Fruit fly (Drosophila melanogaster) whole organism, embryonic: Measurements from ENCODE around the gene Papss.

ENCODE experiments used
- Abd-B ChIP-seq: fragments of 200-800 bp; sonication (Bioruptor generic); optimal IDR thresholded peaks from 2 replicates; lab custom pipeline; 2018; ENCODE audit warnings: missing biosample characterization, mild to moderate bottlenecking, missing genetic modification characterization, moderate library complexity
- Atf6 ChIP-seq: fragments of 200-800 bp; sonication (Bioruptor generic); IDR thresholded peaks from 2 replicates; pipeline ENCODE4 v1.3.6; 2022; ENCODE audit warnings: missing biosample characterization, missing genetic modification characterization
- Bgb ChIP-seq: fragments of 200-800 bp; sonication (Bioruptor generic); IDR thresholded peaks from 2 replicates; pipeline ENCODE4 v1.3.6; 2022; ENCODE audit warnings: missing biosample characterization, missing genetic modification characterization; ENCODE audit not compliant: partially characterized antibody
- BtbVII ChIP-seq: fragments of 200-800 bp; sonication (Bioruptor generic); optimal IDR thresholded peaks from 3 replicates; lab custom pipeline; 2017; ENCODE audit warnings: missing biosample characterization, mild to moderate bottlenecking, missing genetic modification characterization
- CG12104 ChIP-seq: fragments of 200-800 bp; sonication (Bioruptor generic); optimal IDR thresholded peaks from 3 replicates; lab custom pipeline; 2016; ENCODE audit warnings: missing biosample characterization, missing genetic modification characterization
- CG12391 ChIP-seq: fragments of 200-800 bp; sonication (Bioruptor generic); optimal IDR thresholded peaks from 3 replicates; lab custom pipeline; 2018; ENCODE audit warnings: missing biosample characterization, mild to moderate bottlenecking, missing genetic modification characterization, moderate library complexity
- CG14014 ChIP-seq: fragments of 200-800 bp; sonication (Bioruptor generic); IDR thresholded peaks from 2 replicates; pipeline ENCODE4 v1.3.6; 2022; ENCODE audit warnings: missing biosample characterization, missing genetic modification characterization
- CG15601 ChIP-seq: fragments of 200-800 bp; sonication (Bioruptor generic); optimal IDR thresholded peaks from 3 replicates; lab custom pipeline; 2019; ENCODE audit warnings: missing biosample characterization, mild to moderate bottlenecking, missing genetic modification characterization, moderate library complexity
- CG15696 ChIP-seq: fragments of 200-800 bp; sonication (Bioruptor generic); optimal IDR thresholded peaks from 2 replicates; lab custom pipeline; 2019; ENCODE audit warnings: missing biosample characterization, mild to moderate bottlenecking, missing genetic modification characterization, moderate library complexity
- CG1647 ChIP-seq: fragments of 200-800 bp; sonication (Bioruptor generic); optimal IDR thresholded peaks from 3 replicates; lab custom pipeline; 2016; ENCODE audit warnings: missing biosample characterization, missing genetic modification characterization
- CG16779 ChIP-seq: fragments of 200-800 bp; sonication (Bioruptor generic); IDR thresholded peaks from 2 replicates; pipeline ENCODE4 v1.3.6; 2022; ENCODE audit warnings: missing biosample characterization, missing genetic modification characterization
- CG17568 ChIP-seq: fragments of 200-800 bp; sonication (Bioruptor generic); optimal IDR thresholded peaks from 2 replicates; lab custom pipeline; 2018; ENCODE audit warnings: missing biosample characterization, mild to moderate bottlenecking, missing genetic modification characterization, moderate library complexity
- CG18262 ChIP-seq: fragments of 200-800 bp; optimal IDR thresholded peaks from 3 replicates; lab custom pipeline; 2019; ENCODE audit warnings: missing biosample characterization, mild to moderate bottlenecking, missing genetic modification characterization, moderate library complexity
- CG18599 ChIP-seq: fragments of 200-800 bp; sonication (Bioruptor generic); optimal IDR thresholded peaks from 3 replicates; lab custom pipeline; 2017; ENCODE audit warnings: missing biosample characterization, missing genetic modification characterization, mild to moderate bottlenecking, moderate library complexity, missing genetic modification reagents
- CG3163 ChIP-seq: fragments of 200-800 bp; sonication (Bioruptor generic); optimal IDR thresholded peaks from 3 replicates; lab custom pipeline; 2016; ENCODE audit warnings: missing biosample characterization, missing genetic modification characterization
- CG32532 ChIP-seq: fragments of 200-800 bp; sonication (Bioruptor generic); IDR thresholded peaks from 2 replicates; pipeline ENCODE4 v1.3.6; 2022; ENCODE audit warnings: missing biosample characterization, missing genetic modification characterization
- CG34422 ChIP-seq: fragments of 200-800 bp; sonication (Bioruptor generic); IDR thresholded peaks from 3 replicates; pipeline ENCODE4 v1.3.6; 2022; ENCODE audit warnings: missing biosample characterization, missing genetic modification characterization
- CG4360 ChIP-seq: fragments of 200-800 bp; sonication (Bioruptor generic); IDR thresholded peaks from 2 replicates; pipeline ENCODE4 v1.3.6; 2022; ENCODE audit warnings: missing biosample characterization, missing genetic modification characterization
- CG43689 ChIP-seq: fragments of 200-800 bp; sonication (Bioruptor generic); IDR thresholded peaks from 2 replicates; pipeline ENCODE4 v1.3.6; 2022; ENCODE audit warnings: missing biosample characterization, missing genetic modification characterization
- CG4854 ChIP-seq: fragments of 200-800 bp; sonication (Bioruptor generic); optimal IDR thresholded peaks from 2 replicates; lab custom pipeline; 2016; ENCODE audit warnings: missing biosample characterization, missing genetic modification characterization, inconsistent platforms
- CG7556 ChIP-seq: fragments of 200-800 bp; sonication (Bioruptor generic); optimal IDR thresholded peaks from 2 replicates; lab custom pipeline; 2017; ENCODE audit warnings: missing biosample characterization, mild to moderate bottlenecking, missing genetic modification characterization
- CG7928 ChIP-seq: fragments of 200-800 bp; sonication (Bioruptor generic); optimal IDR thresholded peaks from 2 replicates; lab custom pipeline; 2017; ENCODE audit warnings: missing biosample characterization, mild to moderate bottlenecking, missing genetic modification characterization
- CG7963 ChIP-seq: fragments of 200-800 bp; sonication (Bioruptor generic); IDR thresholded peaks from 3 replicates; pipeline ENCODE4 v1.3.6; 2022; ENCODE audit warnings: missing biosample characterization, missing genetic modification characterization; ENCODE audit not compliant: partially characterized antibody
- CG8765 ChIP-seq: fragments of 200-800 bp; sonication (Bioruptor generic); IDR thresholded peaks from 2 replicates; pipeline ENCODE4 v1.3.6; 2022; ENCODE audit warnings: missing biosample characterization, missing genetic modification characterization
- Chrac-16 ChIP-seq: fragments of 200-800 bp; sonication (Bioruptor generic); optimal IDR thresholded peaks from 3 replicates; lab custom pipeline; 2016; ENCODE audit warnings: missing biosample characterization, missing genetic modification characterization
- D19A ChIP-seq: fragments of 200-800 bp; optimal IDR thresholded peaks from 3 replicates; lab custom pipeline; 2019; ENCODE audit warnings: missing biosample characterization, mild to moderate bottlenecking, missing genetic modification characterization, moderate library complexity
- Dll ChIP-seq: fragments of 200-800 bp; sonication (Bioruptor generic); IDR thresholded peaks from 4 replicates; pipeline ENCODE4 v1.3.6; 2022; ENCODE audit warnings: missing biosample characterization, missing genetic modification characterization; ENCODE audit not compliant: partially characterized antibody
- Fer1 ChIP-seq: fragments of 200-800 bp; sonication (Bioruptor generic); optimal IDR thresholded peaks from 2 replicates; lab custom pipeline; 2017; ENCODE audit warnings: missing biosample characterization, mild to moderate bottlenecking, missing genetic modification characterization
- Hmr ChIP-seq: fragments of 200-800 bp; sonication (Bioruptor generic); optimal IDR thresholded peaks from 3 replicates; lab custom pipeline; 2017; ENCODE audit warnings: mild to moderate bottlenecking, missing biosample characterization, missing genetic modification reagents, missing genetic modification characterization
- Med ChIP-seq: fragments of 200-800 bp; sonication (Bioruptor generic); peaks from one replicate; lab custom pipeline; 2016; ENCODE audit warnings: missing biosample characterization, missing genetic modification characterization, mild to moderate bottlenecking, inconsistent platforms, moderate library complexity
- Nf-YC ChIP-seq: fragments of 200-800 bp; optimal IDR thresholded peaks from 3 replicates; lab custom pipeline; 2019; ENCODE audit warnings: missing biosample characterization, mild to moderate bottlenecking, missing genetic modification characterization, moderate library complexity
- Oli ChIP-seq: fragments of 200-800 bp; sonication (Bioruptor generic); optimal IDR thresholded peaks from 2 replicates; lab custom pipeline; 2018; ENCODE audit warnings: missing biosample characterization, mild to moderate bottlenecking, missing genetic modification characterization, moderate library complexity
- Optix ChIP-seq: fragments of 200-800 bp; sonication (Bioruptor generic); IDR thresholded peaks from 3 replicates; pipeline ENCODE4 v1.3.6; 2022; ENCODE audit warnings: missing biosample characterization, missing genetic modification characterization
- Rx ChIP-seq: fragments of 200-800 bp; sonication (Bioruptor generic); IDR thresholded peaks from 2 replicates; pipeline ENCODE4 v1.3.6; 2022; ENCODE audit warnings: missing biosample characterization, missing genetic modification characterization
- Vsx1 ChIP-seq: fragments of 200-800 bp; sonication (Bioruptor generic); optimal IDR thresholded peaks from 2 replicates; lab custom pipeline; 2017; ENCODE audit warnings: missing biosample characterization, mild to moderate bottlenecking, missing genetic modification characterization, missing genetic modification reagents
- cas ChIP-seq: fragments of 200-800 bp; sonication (Bioruptor generic); IDR thresholded peaks from 2 replicates; pipeline ENCODE4 v1.3.6; 2022; ENCODE audit warnings: missing biosample characterization, missing genetic modification characterization
- chn ChIP-seq: fragments of 200-800 bp; sonication (Bioruptor generic); optimal IDR thresholded peaks from 2 replicates; lab custom pipeline; 2016; ENCODE audit warnings: missing biosample characterization, missing genetic modification characterization
- crp ChIP-seq, 2 experiments: fragments of 200-800 bp; sonication (Bioruptor generic); optimal IDR thresholded peaks; 2 replicates in 1 of 2; 3 replicates in 1 of 2; lab custom pipeline; 2017; ENCODE audit warnings: missing biosample characterization in 2 of 2, missing genetic modification characterization in 2 of 2, mild to moderate bottlenecking in 1 of 2, moderate library complexity in 1 of 2
- gsb-n ChIP-seq: fragments of 200-800 bp; sonication (Bioruptor generic); optimal IDR thresholded peaks from 3 replicates; lab custom pipeline; 2018; ENCODE audit warnings: missing biosample characterization, mild to moderate bottlenecking, missing genetic modification characterization
- lmd ChIP-seq: fragments of 200-800 bp; sonication (Bioruptor generic); IDR thresholded peaks from 2 replicates; pipeline ENCODE4 v1.3.6; 2022; ENCODE audit warnings: missing biosample characterization, missing genetic modification characterization
- maf-S ChIP-seq: fragments of 200-800 bp; sonication (Bioruptor generic); optimal IDR thresholded peaks from 2 replicates; lab custom pipeline; 2016; ENCODE audit warnings: missing biosample characterization, missing genetic modification characterization
- odd ChIP-seq: fragments of 200-800 bp; sonication (Bioruptor generic); optimal IDR thresholded peaks from 2 replicates; lab custom pipeline; 2017; ENCODE audit warnings: missing biosample characterization, mild to moderate bottlenecking, missing genetic modification characterization
- pita ChIP-seq: fragments of 200-800 bp; sonication (Bioruptor generic); optimal IDR thresholded peaks from 2 replicates; lab custom pipeline; 2017; ENCODE audit warnings: missing biosample characterization, mild to moderate bottlenecking, missing genetic modification characterization
- shn ChIP-seq: fragments of 200-800 bp; sonication (Bioruptor generic); optimal IDR thresholded peaks from 3 replicates; lab custom pipeline; 2016; ENCODE audit warnings: missing biosample characterization, missing genetic modification characterization
- sqz ChIP-seq: fragments of 200-800 bp; sonication (Bioruptor generic); optimal IDR thresholded peaks from 3 replicates; lab custom pipeline; 2018; ENCODE audit warnings: missing biosample characterization, mild to moderate bottlenecking, missing genetic modification characterization
- tll ChIP-seq, 2 experiments: fragments of 200-800 bp in 1 of 2; fragments of >200 bp in 1 of 2; sonication (Bioruptor generic) in 1 of 2; optimal IDR thresholded peaks; 2 replicates each; lab custom pipeline; 2017 to 2019; ENCODE audit warnings: missing biosample characterization in 2 of 2, missing genetic modification characterization in 2 of 2, mild to moderate bottlenecking in 1 of 2, moderate library complexity in 1 of 2
- vnd ChIP-seq: fragments of 200-800 bp; sonication (Bioruptor generic); IDR thresholded peaks from 3 replicates; pipeline ENCODE4 v1.3.6; 2022; ENCODE audit warnings: missing biosample characterization, missing genetic modification characterization; ENCODE audit not compliant: partially characterized antibody

Papss gene

DNA sequence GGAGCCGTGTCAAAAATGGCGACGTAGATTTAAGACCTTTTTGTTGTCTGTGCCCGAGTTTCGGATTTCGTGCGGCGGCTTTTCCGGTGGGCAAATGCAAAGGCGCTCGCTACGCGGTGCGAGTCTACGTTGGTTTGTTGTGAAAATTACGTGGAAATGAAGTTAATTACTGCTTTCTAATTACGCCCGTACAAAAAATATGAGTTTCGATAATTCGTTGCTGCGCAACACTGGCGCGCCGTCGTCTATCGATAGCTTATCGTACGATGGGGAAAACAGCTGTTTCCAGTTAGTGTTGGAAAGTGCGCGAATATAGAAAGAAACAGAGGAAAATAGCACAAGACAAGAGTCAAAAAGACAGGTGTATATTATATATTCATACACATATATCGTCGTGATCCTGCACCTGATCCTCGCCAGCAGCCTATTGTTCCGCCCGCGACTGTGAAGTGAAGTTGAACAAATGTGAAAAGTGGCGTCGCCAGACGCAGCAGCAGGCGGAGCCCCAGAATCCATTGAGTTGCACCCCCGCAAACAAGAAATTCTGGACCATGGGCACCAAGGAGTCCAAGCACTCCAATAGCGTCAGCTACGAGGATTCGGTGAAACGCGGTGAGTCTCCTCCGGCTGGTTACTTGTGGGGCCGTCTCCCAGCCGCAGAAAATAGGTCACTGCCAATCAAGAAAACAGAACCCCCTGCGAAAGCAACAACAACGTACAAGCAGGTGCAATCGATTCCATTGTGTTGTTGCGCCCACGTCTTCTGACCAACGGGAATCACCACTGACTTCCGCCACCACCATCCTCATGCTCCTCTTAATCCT lies 26.0 kb downstream of the Papss start, which contains the start of the genes Rab8 and Usp32 (continued):
- TF ChIP-seq CG4360 (GFP tag; lab: Robert Waterston, UW): peak; percentile 57; the same call in 1 of the 2 replicates
- TF ChIP-seq Nf-YC (tag; lab: Kevin White, UChicago): no peak
- TF ChIP-seq CG12391: peak; percentile 54
- peak; percentile 55 for TF ChIP-seq shn (GFP tag; lab: Kevin White, UChicago)
- TF ChIP-seq CG1647 (GFP tag; lab: Kevin White, UChicago): peak; percentile 73
- TF ChIP-seq CG18599 (GFP tag; lab: Kevin White, UChicago): peak; percentile 86
- TF ChIP-seq Med: peak; percentile 96
- TF ChIP-seq chn (GFP tag; lab: Kevin White, UChicago): peak; percentile 61
- TF ChIP-seq tll (GFP tag; optimal IDR thresholded peaks at IDR 0.05; lab: Kevin White, UChicago): peak in 1 of 2 experiments; percentile 82
- peak; percentile 39 for TF ChIP-seq BtbVII (GFP tag; lab: Kevin White, UChicago)
- peak; percentile 42 for TF ChIP-seq CG18262 (tag; lab: Kevin White, UChicago)
- no peak for TF ChIP-seq CG43689 (GFP tag; lab: Robert Waterston, UW)
- peak; percentile 77 for TF ChIP-seq Vsx1
- peak; percentile 47; the same call in 1 of the 2 replicates for TF ChIP-seq CG32532
- TF ChIP-seq Abd-B (GFP tag; lab: Kevin White, UChicago): no peak
- no peak for TF ChIP-seq CG17568 (GFP tag; lab: Kevin White, UChicago)
- peak; percentile 89 for TF ChIP-seq Bgb (GFP tag; lab: Robert Waterston, UW)
- TF ChIP-seq CG7963: peak; percentile 83
- TF ChIP-seq CG15696 (tag; lab: Kevin White, UChicago): peak; percentile 9
- TF ChIP-seq CG7928 (GFP tag; lab: Kevin White, UChicago): peak; percentile 8
- peak; percentile 53 for TF ChIP-seq maf-S (GFP tag; lab: Kevin White, UChicago)
- TF ChIP-seq CG3163 (GFP tag; lab: Kevin White, UChicago): peak; percentile 57
- peak; percentile 48; the same call in 1 of the 2 replicates for TF ChIP-seq cas (GFP tag; lab: Robert Waterston, UW)
- TF ChIP-seq CG4854: peak; percentile 58
- peak; percentile 47; the same call in 1 of the 2 replicates for TF ChIP-seq CG14014 (GFP tag; lab: Robert Waterston, UW)
- TF ChIP-seq Chrac-16 (GFP tag; lab: Kevin White, UChicago): peak; percentile 33
- no peak for TF ChIP-seq Rx
- peak; percentile 89 for TF ChIP-seq Dll
- TF ChIP-seq Optix (GFP tag; lab: Robert Waterston, UW): 0 out of 3 replicates have a peak, but pooled peaks have one; percentile 43
- no peak for TF ChIP-seq sqz (GFP tag; lab: Kevin White, UChicago)
- no peak for TF ChIP-seq CG16779
- peak; percentile 74 for TF ChIP-seq CG34422
- TF ChIP-seq D19A (tag; lab: Kevin White, UChicago): peak; percentile 58
- TF ChIP-seq vnd (GFP tag; lab: Robert Waterston, UW): peak; percentile 82
- peak; percentile 11 for TF ChIP-seq CG7556 (GFP tag; lab: Kevin White, UChicago)
- peak; percentile 57; the same call in 1 of the 2 replicates for TF ChIP-seq lmd
- TF ChIP-seq CG15601 (tag; lab: Kevin White, UChicago): peak; percentile 57
- TF ChIP-seq odd (GFP tag; lab: Kevin White, UChicago): peak; percentile 13
- TF ChIP-seq Fer1 (GFP tag; lab: Kevin White, UChicago): peak; percentile 76
- TF ChIP-seq Hmr (GFP tag; lab: Kevin White, UChicago): peak; percentile 78
- TF ChIP-seq crp (GFP tag; optimal IDR thresholded peaks at IDR 0.05; lab: Kevin White, UChicago): peak; percentile 94 to 99
- no peak for TF ChIP-seq pita
- TF ChIP-seq gsb-n (tag; lab: Kevin White, UChicago): peak; percentile 23
- TF ChIP-seq Atf6 (GFP tag; lab: Robert Waterston, UW): 0 out of 2 replicates have a peak, but pooled peaks have one; percentile 37
- TF ChIP-seq CG8765: no peak
- TF ChIP-seq CG12104 (GFP tag; lab: Kevin White, UChicago): peak; percentile 51
- no peak for TF ChIP-seq Oli (tag; lab: Kevin White, UChicago)
